Worm (Caenorhabditis elegans) whole organism, L4 larva: ENCODE measurements around the gene lgc-4.

Experiments used
- D1046.2 ChIP-seq: fragments of 200-800 bp; sonication (Bioruptor generic); IDR thresholded peaks from 2 replicates; pipeline ENCODE4 v1.3.6; 2022; ENCODE audit warnings: missing genetic modification characterization, missing compliant biosample characterization
- F44E2.7 ChIP-seq: fragments of 200-800 bp; sonication (Bioruptor generic); IDR thresholded peaks from 2 replicates; pipeline ENCODE4 v2.1.2; 2022; ENCODE audit warnings: missing genetic modification characterization, missing compliant biosample characterization
- F49E8.2 ChIP-seq: sonication (generic microtip); optimal IDR thresholded peaks from 2 replicates; lab custom pipeline; 2016; ENCODE audit warnings: missing compliant biosample characterization, mild to moderate bottlenecking, missing genetic modification characterization, borderline replicate concordance
- R02D3.7 ChIP-seq: fragments of 150-350 bp; sonication (generic microtip); optimal IDR thresholded peaks from 3 replicates; lab custom pipeline; 2014; ENCODE audit warnings: missing biosample characterization, missing genetic modification characterization
- T20F7.1 ChIP-seq: fragments of 200-800 bp; sonication (Bioruptor generic); optimal IDR thresholded peaks from 2 replicates; lab custom pipeline; 2018; ENCODE audit warnings: mild to moderate bottlenecking, missing genetic modification characterization, missing compliant biosample characterization
- T26A8.4 ChIP-seq: fragments of 200-800 bp; sonication (Bioruptor generic); IDR thresholded peaks from 2 replicates; pipeline ENCODE4 v1.3.6; 2022; ENCODE audit warnings: missing genetic modification characterization, missing compliant biosample characterization
- Y105C5A.15 ChIP-seq: fragments of 200-800 bp; sonication (Bioruptor generic); IDR thresholded peaks from 2 replicates; pipeline ENCODE4 v1.3.6; 2022; ENCODE audit warnings: missing genetic modification characterization, missing compliant biosample characterization
- Y5F2A.4 ChIP-seq: fragments of 200-800 bp; sonication (Bioruptor generic); optimal IDR thresholded peaks from 2 replicates; lab custom pipeline; 2018; ENCODE audit warnings: mild to moderate bottlenecking, missing genetic modification characterization, missing compliant biosample characterization
- Y75B8A.6 ChIP-seq: fragments of 200-800 bp; sonication (Bioruptor generic); IDR thresholded peaks from 2 replicates; pipeline ENCODE4 v1.3.6; 2022; ENCODE audit warnings: missing genetic modification reagents, missing genetic modification characterization, missing compliant biosample characterization
- ZK546.5 ChIP-seq, 2 experiments: sonication (generic microtip); optimal IDR thresholded peaks; 2 replicates each; lab custom pipeline; 2017; ENCODE audit warnings: missing biosample characterization in 2 of 2, missing genetic modification characterization in 2 of 2
- aly-2 ChIP-seq: sonication (generic microtip); optimal IDR thresholded peaks from 2 replicates; lab custom pipeline; 2018; ENCODE audit warnings: missing biosample characterization, missing genetic modification characterization
- ama-1 ChIP-seq: fragments of 150-350 bp; optimal IDR thresholded peaks from 2 replicates; lab custom pipeline; 2014; ENCODE audit warnings: inconsistent platforms, mixed read lengths
- ceh-20 ChIP-seq: fragments of 200-800 bp; sonication (Bioruptor generic); IDR thresholded peaks from 2 replicates; pipeline ENCODE4 v1.3.6; 2022; ENCODE audit warnings: missing genetic modification reagents, missing genetic modification characterization, missing compliant biosample characterization
- ceh-28 ChIP-seq: fragments of 150-350 bp; optimal IDR thresholded peaks from 2 replicates; lab custom pipeline; 2014; ENCODE audit warnings: missing biosample characterization, missing genetic modification reagents, missing genetic modification characterization
- ceh-44 ChIP-seq: fragments of 200-800 bp; sonication (Bioruptor generic); IDR thresholded peaks from 2 replicates; pipeline ENCODE4 v1.3.6; 2022; ENCODE audit warnings: missing genetic modification reagents, missing genetic modification characterization, missing compliant biosample characterization
- ceh-82 ChIP-seq: sonication (generic microtip); optimal IDR thresholded peaks from 2 replicates; lab custom pipeline; 2017; ENCODE audit warnings: missing biosample characterization, missing genetic modification characterization
- ces-1 ChIP-seq: fragments of 150-350 bp; sonication (generic microtip); optimal IDR thresholded peaks from 4 replicates; lab custom pipeline; 2014; ENCODE audit warnings: missing biosample characterization, missing genetic modification reagents, missing genetic modification characterization
- cey-2 ChIP-seq: sonication (generic microtip); optimal IDR thresholded peaks from 3 replicates; lab custom pipeline; 2017; ENCODE audit warnings: missing genetic modification characterization, mild to moderate bottlenecking, missing compliant biosample characterization, antibody characterized with exemption, borderline replicate concordance; ENCODE audit not compliant: insufficient read depth
- ctbp-1 ChIP-seq: fragments of 200-800 bp; sonication (Bioruptor generic); IDR thresholded peaks from 2 replicates; pipeline ENCODE4 v1.3.6; 2022; ENCODE audit warnings: missing genetic modification reagents, missing genetic modification characterization, missing compliant biosample characterization
- daf-16 ChIP-seq, 3 experiments: sonication (generic microtip); optimal IDR thresholded peaks; 2 replicates each; lab custom pipeline; 2016 to 2017; ENCODE audit warnings: missing genetic modification characterization in 3 of 3, missing genetic modification reagents in 3 of 3, mild to moderate bottlenecking in 2 of 3, missing compliant biosample characterization in 2 of 3, missing biosample characterization in 1 of 3, moderate library complexity in 1 of 3
- duxl-1 ChIP-seq: sonication (generic microtip); optimal IDR thresholded peaks from 2 replicates; lab custom pipeline; 2016; ENCODE audit warnings: mild to moderate bottlenecking, missing genetic modification characterization, moderate library complexity, missing compliant biosample characterization; ENCODE audit not compliant: poor library complexity
- egl-43 ChIP-seq: fragments of 200-800 bp; sonication (Bioruptor generic); IDR thresholded peaks from 2 replicates; pipeline ENCODE4 v1.3.6; 2022; ENCODE audit warnings: missing genetic modification reagents, missing genetic modification characterization, missing compliant biosample characterization
- hif-1 ChIP-seq, 2 experiments: sonication (generic microtip); optimal IDR thresholded peaks; 2 replicates each; lab custom pipeline; 2016 to 2017; ENCODE audit warnings: missing compliant biosample characterization in 2 of 2, missing genetic modification characterization in 2 of 2, missing genetic modification reagents in 2 of 2, missing genotype in 2 of 2, mild to moderate bottlenecking in 1 of 2
- hlh-30 ChIP-seq: sonication (generic microtip); optimal IDR thresholded peaks from 2 replicates; lab custom pipeline; 2017; ENCODE audit warnings: antibody characterized with exemption, mild to moderate bottlenecking, missing genetic modification characterization, missing compliant biosample characterization; ENCODE audit not compliant: insufficient read depth
- jun-1 ChIP-seq: fragments of 150-350 bp; optimal IDR thresholded peaks from 2 replicates; lab custom pipeline; 2014; ENCODE audit warnings: missing biosample characterization, missing genetic modification reagents, missing genetic modification characterization
- lim-7 ChIP-seq: fragments of 200-800 bp; sonication (Bioruptor generic); IDR thresholded peaks from 2 replicates; pipeline ENCODE4 v1.3.6; 2022; ENCODE audit warnings: missing genetic modification characterization, missing compliant biosample characterization
- lir-3 ChIP-seq: sonication (generic microtip); optimal IDR thresholded peaks from 2 replicates; lab custom pipeline; 2016; ENCODE audit warnings: mild to moderate bottlenecking, missing genetic modification characterization, missing compliant biosample characterization
- madf-5 ChIP-seq, 2 experiments: fragments of 200-800 bp; sonication (Bioruptor generic); IDR thresholded peaks; 2 replicates each; pipeline ENCODE4 v1.3.6; 2022; ENCODE audit warnings: missing compliant biosample characterization in 2 of 2, missing genetic modification characterization in 2 of 2
- madf-9 ChIP-seq: fragments of 200-800 bp; sonication (Bioruptor generic); conservative IDR thresholded peaks from 2 replicates; pipeline ENCODE4 v1.3.6; 2022; ENCODE audit warnings: missing genetic modification reagents, missing genetic modification characterization, missing compliant biosample characterization
- mdl-1 ChIP-seq, 2 experiments: fragments of 150-350 bp in 1 of 2; sonication (generic microtip) in 1 of 2; optimal IDR thresholded peaks; 2 replicates each; lab custom pipeline; 2014 to 2017; ENCODE audit warnings: missing biosample characterization in 2 of 2, missing genetic modification characterization in 2 of 2
- mep-1 ChIP-seq: fragments of 150-350 bp; sonication (generic microtip); optimal IDR thresholded peaks from 3 replicates; lab custom pipeline; 2014; ENCODE audit warnings: missing biosample characterization, missing genetic modification characterization
- mes-2 ChIP-seq: sonication (generic microtip); optimal IDR thresholded peaks from 2 replicates; lab custom pipeline; 2016; ENCODE audit warnings: missing genotype, mild to moderate bottlenecking, missing genetic modification characterization, missing compliant biosample characterization; ENCODE audit not compliant: poor library complexity, severe bottlenecking
- nhr-102 ChIP-seq: sonication (generic microtip); optimal IDR thresholded peaks from 2 replicates; lab custom pipeline; 2016; ENCODE audit warnings: mild to moderate bottlenecking, missing genetic modification characterization, moderate library complexity, missing compliant biosample characterization
- nhr-11 ChIP-seq: fragments of 150-350 bp; optimal IDR thresholded peaks from 2 replicates; lab custom pipeline; 2014; ENCODE audit warnings: missing biosample characterization, missing genetic modification characterization
- nhr-25 ChIP-seq: sonication (generic microtip); optimal IDR thresholded peaks from 2 replicates; lab custom pipeline; 2017; ENCODE audit warnings: missing genetic modification characterization, mild to moderate bottlenecking, missing compliant biosample characterization, antibody characterized with exemption, moderate library complexity, borderline replicate concordance; ENCODE audit not compliant: insufficient read depth
- nhr-41 ChIP-seq: fragments of 200-800 bp; sonication (Bioruptor generic); IDR thresholded peaks from 2 replicates; pipeline ENCODE4 v1.3.6; 2022; ENCODE audit warnings: missing genetic modification reagents, missing genetic modification characterization, missing compliant biosample characterization
- nhr-42 ChIP-seq: fragments of 200-800 bp; sonication (Bioruptor generic); IDR thresholded peaks from 2 replicates; pipeline ENCODE4 v1.3.6; 2022; ENCODE audit warnings: missing genetic modification characterization, missing compliant biosample characterization
- nhr-48 ChIP-seq: sonication (generic microtip); optimal IDR thresholded peaks from 2 replicates; lab custom pipeline; 2016; ENCODE audit warnings: mild to moderate bottlenecking, missing genetic modification characterization, missing compliant biosample characterization
- nhr-76 ChIP-seq: fragments of 150-350 bp; optimal IDR thresholded peaks from 2 replicates; lab custom pipeline; 2014; ENCODE audit warnings: missing biosample characterization, missing genetic modification characterization
- pqm-1 ChIP-seq: sonication (generic microtip); optimal IDR thresholded peaks from 2 replicates; lab custom pipeline; 2017; ENCODE audit warnings: missing biosample characterization, missing genetic modification characterization
- rbr-2 ChIP-seq: sonication (generic microtip); optimal IDR thresholded peaks from 2 replicates; lab custom pipeline; 2016; ENCODE audit warnings: missing genotype, missing genetic modification characterization, missing compliant biosample characterization
- set-16 ChIP-seq: fragments of 200-800 bp; sonication (Bioruptor generic); IDR thresholded peaks from 2 replicates; pipeline ENCODE4 v1.3.6; 2022; ENCODE audit warnings: missing genetic modification reagents, missing genetic modification characterization, missing compliant biosample characterization
- snpc-1.2 ChIP-seq: fragments of 200-800 bp; sonication (Bioruptor generic); IDR thresholded peaks from 2 replicates; pipeline ENCODE4 v1.3.6; 2022; ENCODE audit warnings: missing genetic modification reagents, missing genetic modification characterization, missing compliant biosample characterization
- spr-1 ChIP-seq: sonication (generic microtip); optimal IDR thresholded peaks from 2 replicates; lab custom pipeline; 2016; ENCODE audit warnings: mild to moderate bottlenecking, missing genetic modification characterization, missing compliant biosample characterization
- tag-97 ChIP-seq: fragments of 200-800 bp; sonication (Bioruptor generic); IDR thresholded peaks from 2 replicates; pipeline ENCODE4 v1.3.6; 2022; ENCODE audit warnings: missing genetic modification characterization, missing compliant biosample characterization
- vab-7 ChIP-seq: fragments of 200-800 bp; sonication (Bioruptor generic); IDR thresholded peaks from 2 replicates; pipeline ENCODE4 v1.3.6; 2022; ENCODE audit warnings: missing genetic modification reagents, missing genetic modification characterization, missing compliant biosample characterization
- zag-1 ChIP-seq: fragments of 150-350 bp; optimal IDR thresholded peaks from 2 replicates; lab custom pipeline; 2014; ENCODE audit warnings: missing biosample characterization, missing genetic modification characterization
- zfp-2 ChIP-seq: sonication (generic microtip); optimal IDR thresholded peaks from 2 replicates; lab custom pipeline; 2016; ENCODE audit warnings: mild to moderate bottlenecking, missing genetic modification characterization, missing compliant biosample characterization
- zfp-3 ChIP-seq: fragments of 200-800 bp; sonication (Bioruptor generic); conservative IDR thresholded peaks from 2 replicates; pipeline ENCODE4 v1.3.6; 2022; ENCODE audit warnings: missing genetic modification reagents, missing genetic modification characterization, missing compliant biosample characterization
- zip-11 ChIP-seq: fragments of 200-800 bp; sonication (Bioruptor generic); IDR thresholded peaks from 2 replicates; pipeline ENCODE4 v1.3.6; 2022; ENCODE audit warnings: missing genetic modification characterization, missing compliant biosample characterization
- zip-2 ChIP-seq: fragments of 150-350 bp; optimal IDR thresholded peaks from 2 replicates; lab custom pipeline; 2014; ENCODE audit warnings: missing biosample characterization, missing genetic modification characterization

lgc-4 gene

DNA sequence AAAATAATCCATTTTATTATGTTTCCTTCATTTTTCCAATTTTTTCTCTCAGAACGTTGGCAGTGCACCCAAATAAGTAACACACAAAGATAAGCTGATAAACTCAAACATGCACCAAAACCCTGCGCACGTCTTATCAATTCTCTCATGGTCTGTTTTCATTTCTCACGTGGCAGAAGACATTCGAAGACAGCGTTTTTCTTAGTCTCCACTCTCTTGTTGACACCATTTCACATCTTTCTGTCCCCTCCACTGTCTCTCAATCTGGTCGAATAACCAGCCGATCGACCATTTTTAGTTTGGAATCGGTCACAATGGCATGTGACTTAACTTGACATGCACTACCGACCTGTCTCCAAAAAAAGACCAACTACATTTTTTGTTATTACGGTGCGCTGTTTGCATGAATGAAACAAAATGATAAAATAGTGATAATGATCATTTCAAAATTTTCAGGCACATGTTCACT, 28.1 kb downstream of the lgc-4 start, which contains the start of gene C35B8.3 (continued):
- no peak for TF ChIP-seq F49E8.2
- no peak for TF ChIP-seq F44E2.7 (GFP tag; lab: Robert Waterston, UW)
- TF ChIP-seq nhr-76 = no peak
- TF ChIP-seq madf-9 (GFP tag; lab: Robert Waterston, UW) = no peak
- no peak for TF ChIP-seq ceh-28 (tag; lab: Kevin White, UChicago)
- no peak for TF ChIP-seq ceh-82 (tag; lab: Kevin White, UChicago)
- TF ChIP-seq pqm-1 = no peak
- no peak for TF ChIP-seq tag-97 (GFP tag; lab: Robert Waterston, UW)
- peak; percentile 35 for TF ChIP-seq nhr-102
- no peak for TF ChIP-seq nhr-42 (GFP tag; lab: Robert Waterston, UW)
- no peak for TF ChIP-seq rbr-2 (tag; lab: Kevin White, UChicago)
- no peak for TF ChIP-seq vab-7 (GFP tag; lab: Robert Waterston, UW)
- TF ChIP-seq zfp-3 = no peak; the same call in 1 of the 2 replicates
- TF ChIP-seq Y75B8A.6 (GFP tag; lab: Robert Waterston, UW) = no peak
- TF ChIP-seq mes-2 = peak; percentile 16
- peak; percentile 31 for TF ChIP-seq mep-1 (tag; lab: Kevin White, UChicago)
- TF ChIP-seq nhr-48 = peak; percentile 83
- TF ChIP-seq lim-7 = no peak
- TF ChIP-seq cey-2 = no peak
- no peak for TF ChIP-seq zag-1 (tag; lab: Kevin White, UChicago)
- no peak for TF ChIP-seq zfp-2 (tag; lab: Kevin White, UChicago)
- no peak for TF ChIP-seq duxl-1 (tag; lab: Kevin White, UChicago)
- TF ChIP-seq ctbp-1 (GFP tag; lab: Robert Waterston, UW) = no peak
- TF ChIP-seq spr-1 (tag; lab: Kevin White, UChicago) = no peak
- TF ChIP-seq Y105C5A.15 (GFP tag; lab: Robert Waterston, UW) = no peak
- TF ChIP-seq ces-1 (GFP tag; lab: Kevin White, UChicago) = no peak
- TF ChIP-seq R02D3.7 (tag; lab: Kevin White, UChicago) = no peak
- no peak for TF ChIP-seq aly-2
- no peak for TF ChIP-seq Y5F2A.4 (GFP tag; lab: Kevin White, UChicago)
- peak; percentile 15 to 91 for TF ChIP-seq mdl-1 (tag; optimal IDR thresholded peaks at IDR 0.05; lab: Kevin White, UChicago)
- TF ChIP-seq ZK546.5 (tag; optimal IDR thresholded peaks at IDR 0.05; lab: Kevin White, UChicago) = no peak
- no peak for TF ChIP-seq ama-1 (lab: Kevin White, UChicago)
- no peak for TF ChIP-seq set-16 (GFP tag; lab: Robert Waterston, UW)
- TF ChIP-seq zip-11 (GFP tag; lab: Robert Waterston, UW) = no peak
- peak; percentile 42 for TF ChIP-seq nhr-25 (tag; lab: Kevin White, UChicago)
- no peak for TF ChIP-seq snpc-1.2
- no peak for TF ChIP-seq ceh-44 (GFP tag; lab: Robert Waterston, UW)
- no peak for TF ChIP-seq jun-1 (tag; lab: Kevin White, UChicago)
- TF ChIP-seq daf-16 (GFP tag; optimal IDR thresholded peaks at IDR 0.05; lab: Kevin White, UChicago) = no peak
- peak; percentile 81 for TF ChIP-seq daf-16 (tag; optimal IDR thresholded peaks at IDR 0.05; lab: Kevin White, UChicago)
- TF ChIP-seq hif-1 (tag; optimal IDR thresholded peaks at IDR 0.05; lab: Kevin White, UChicago) = peak in 1 of 2 experiments; percentile 36
- TF ChIP-seq D1046.2 (GFP tag; lab: Robert Waterston, UW) = no peak
- no peak for TF ChIP-seq T26A8.4 (GFP tag; lab: Robert Waterston, UW)
- TF ChIP-seq nhr-11 (tag; lab: Kevin White, UChicago) = no peak
- no peak for TF ChIP-seq ceh-20 (GFP tag; lab: Robert Waterston, UW)
- TF ChIP-seq T20F7.1 (GFP tag; lab: Kevin White, UChicago) = no peak
- TF ChIP-seq egl-43 = no peak
- TF ChIP-seq zip-2 (tag; lab: Kevin White, UChicago) = no peak
- TF ChIP-seq madf-5 (GFP tag; IDR thresholded peaks at IDR 0.05; lab: Robert Waterston, UW) = no peak
- TF ChIP-seq nhr-41 (GFP tag; lab: Robert Waterston, UW) = no peak
- TF ChIP-seq hlh-30 (tag; lab: Kevin White, UChicago) = peak; percentile 84
- TF ChIP-seq lir-3 (tag; lab: Kevin White, UChicago) = no peak
